Worm (Caenorhabditis elegans): ENCODE data around the gene srh-299.

Gene srh-299

DNA sequence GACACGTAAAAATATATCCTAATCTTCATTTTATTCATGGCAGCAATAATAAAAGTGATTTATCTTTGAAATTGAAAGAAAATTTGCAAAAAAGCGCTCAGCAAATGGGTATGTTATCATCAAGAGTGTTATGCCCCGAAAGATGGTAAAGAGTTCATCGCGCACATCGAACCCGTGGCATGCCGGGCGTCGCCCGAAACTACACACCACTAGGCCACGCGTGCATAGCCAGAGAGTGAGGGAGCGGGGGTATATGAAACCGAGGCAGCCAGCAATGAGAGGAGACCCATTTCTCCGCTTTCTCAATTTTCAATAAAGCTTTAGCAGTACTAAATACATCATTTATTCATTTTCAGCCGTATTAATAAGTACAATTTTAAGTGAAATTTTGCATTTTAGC is 10.6 kb downstream of the srh-299 start (continued):
- TF ChIP-seq hlh-15 (tag; optimal IDR thresholded peaks at IDR 0.05), result peak; percentile 98
- peak; percentile 99 for TF ChIP-seq pqm-1 (tag; optimal IDR thresholded peaks at IDR 0.05)
- peak; percentile 94 for TF ChIP-seq mec-3 (tag; optimal IDR thresholded peaks at IDR 0.05; ENCODE audit: borderline replicate concordance)
- TF ChIP-seq C08G9.2 (tag; optimal IDR thresholded peaks at IDR 0.05), result peak; percentile 97
- TF ChIP-seq npax-4 (tag; optimal IDR thresholded peaks at IDR 0.05), result peak; percentile 98
- peak; percentile 56 for TF ChIP-seq pros-1 (tag; optimal IDR thresholded peaks at IDR 0.05)
- TF ChIP-seq pha-4 (tag; optimal IDR thresholded peaks at IDR 0.05), result no peak
- peak; percentile 96 for TF ChIP-seq dve-1 (tag; optimal IDR thresholded peaks at IDR 0.05)
- peak; percentile 94 for TF ChIP-seq zip-5 (tag; optimal IDR thresholded peaks at IDR 0.05)
- no peak for TF ChIP-seq unc-55 (GFP tag; optimal IDR thresholded peaks at IDR 0.05)
- peak; percentile 99 for TF ChIP-seq ceh-24 (tag; optimal IDR thresholded peaks at IDR 0.05)
- TF ChIP-seq eyg-1 (tag; optimal IDR thresholded peaks at IDR 0.05), result peak; percentile 99
- peak; percentile 99 for TF ChIP-seq ceh-48 (tag; optimal IDR thresholded peaks at IDR 0.05)
- peak; percentile 98 for TF ChIP-seq che-1 (tag; optimal IDR thresholded peaks at IDR 0.05)
- TF ChIP-seq sox-4 (tag; optimal IDR thresholded peaks at IDR 0.05), result peak; percentile 99
- peak; percentile 91 for TF ChIP-seq odd-2 (tag; optimal IDR thresholded peaks at IDR 0.05)
- peak; percentile 98 for TF ChIP-seq ahr-1 (tag; optimal IDR thresholded peaks at IDR 0.05)
- TF ChIP-seq ztf-16 (tag; optimal IDR thresholded peaks at IDR 0.05), result peak; percentile 99
- peak; percentile 99 for TF ChIP-seq ceh-6 (GFP tag; optimal IDR thresholded peaks at IDR 0.05)
- peak; percentile 98 for TF ChIP-seq F13H6.1 (tag; optimal IDR thresholded peaks at IDR 0.05)
- TF ChIP-seq fax-1 (tag; optimal IDR thresholded peaks at IDR 0.05), result peak; percentile 96
- peak; percentile 98 for TF ChIP-seq ceh-2 (tag; optimal IDR thresholded peaks at IDR 0.05)
- peak; percentile 96 for TF ChIP-seq ceh-18 (tag; optimal IDR thresholded peaks at IDR 0.05)
- TF ChIP-seq unc-42 (tag; optimal IDR thresholded peaks at IDR 0.05), result peak; percentile 86
- peak; percentile 99 for TF ChIP-seq syd-9 (tag; optimal IDR thresholded peaks at IDR 0.05)
- TF ChIP-seq tbx-7 (tag; optimal IDR thresholded peaks at IDR 0.05), result peak; percentile 82
- TF ChIP-seq gmeb-2 (tag; optimal IDR thresholded peaks at IDR 0.05), result peak; percentile 99
- TF ChIP-seq ama-1 (optimal IDR thresholded peaks at IDR 0.05), result no peak
- TF ChIP-seq ceh-45 (GFP tag; IDR thresholded peaks at IDR 0.05), result peak; percentile 99
- TF ChIP-seq sdc-2 (tag; optimal IDR thresholded peaks at IDR 0.05), result peak; percentile 93
- TF ChIP-seq ceh-22 (tag; optimal IDR thresholded peaks at IDR 0.05), result peak; percentile 55
- TF ChIP-seq fkh-10 (GFP tag; optimal IDR thresholded peaks at IDR 0.05), result peak; percentile 76
- TF ChIP-seq tbx-2 (tag; optimal IDR thresholded peaks at IDR 0.05), result peak; percentile 98
- peak; percentile 98 for TF ChIP-seq madf-2 (tag; optimal IDR thresholded peaks at IDR 0.05)
- TF ChIP-seq pag-3 (tag; optimal IDR thresholded peaks at IDR 0.05; ENCODE audit: borderline replicate concordance), result peak; percentile 96
- peak; percentile 98 for TF ChIP-seq dmd-4 (tag; optimal IDR thresholded peaks at IDR 0.05; ENCODE audit: borderline replicate concordance)
- TF ChIP-seq unc-86 (tag; optimal IDR thresholded peaks at IDR 0.05), result peak; percentile 99
- peak; percentile 97 for TF ChIP-seq lin-11 (tag; optimal IDR thresholded peaks at IDR 0.05)
- peak; percentile 99 for TF ChIP-seq ceh-34 (tag; optimal IDR thresholded peaks at IDR 0.05)
- TF ChIP-seq ceh-19 (GFP tag; optimal IDR thresholded peaks at IDR 0.05), result peak; percentile 99
- TF ChIP-seq nhr-11 (tag; optimal IDR thresholded peaks at IDR 0.05), result no peak
- TF ChIP-seq ceh-9 (tag; optimal IDR thresholded peaks at IDR 0.05), result peak; percentile 98
- TF ChIP-seq ceh-30 (tag; optimal IDR thresholded peaks at IDR 0.05), result peak; percentile 87
- peak; percentile 93 for TF ChIP-seq K09A11.1 (tag; optimal IDR thresholded peaks at IDR 0.05; ENCODE audit: insufficient read depth)
- TF ChIP-seq ets-4 (tag; optimal IDR thresholded peaks at IDR 0.05), result peak; percentile 88
- peak; percentile 99 for TF ChIP-seq nhr-232 (tag; optimal IDR thresholded peaks at IDR 0.05)
- peak; percentile 99 for TF ChIP-seq ttx-3 (tag; optimal IDR thresholded peaks at IDR 0.05)
- peak; percentile 90 for TF ChIP-seq hlh-30 (tag; optimal IDR thresholded peaks at IDR 0.05; ENCODE audit: insufficient read depth)
- TF ChIP-seq C38D4.7 (GFP tag; optimal IDR thresholded peaks at IDR 0.05), result peak; percentile 98
- TF ChIP-seq ref-2 (tag; optimal IDR thresholded peaks at IDR 0.05), result peak; percentile 99

Measured in whole organism, late embryonic.